Worm (Caenorhabditis elegans): ENCODE measurements around the gene C04E7.1.

C04E7.1 gene

DNA sequence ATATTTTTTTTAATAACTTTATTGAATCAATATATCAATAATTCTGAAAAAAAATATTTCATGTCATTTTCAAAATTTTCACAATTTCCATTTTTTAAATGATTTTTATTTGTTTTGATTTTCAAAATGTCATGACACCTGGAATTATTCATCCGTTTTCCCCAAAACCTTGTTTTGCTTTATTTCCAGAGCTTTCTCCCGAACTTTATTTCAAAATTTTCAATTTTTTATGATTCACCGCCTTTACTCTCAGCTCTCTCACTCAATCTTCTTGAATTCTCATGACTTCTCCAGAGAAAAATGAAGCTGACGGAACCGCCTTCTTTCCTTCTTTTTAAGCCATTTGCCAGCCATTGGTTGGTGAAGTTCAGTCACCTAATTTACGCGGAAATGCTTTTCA lies 46.7 kb downstream of the C04E7.1 start, which contains the start of gene R04A9.1:
R04A9.1 (plus strand) TSS at position 301 of the 400 bp plus-strand sequence.
- TF ChIP-seq ztf-11 (tag; optimal IDR thresholded peaks at IDR 0.05): no peak
- TF ChIP-seq fkh-10 (GFP tag; optimal IDR thresholded peaks at IDR 0.05): no peak
- no peak for TF ChIP-seq T26A8.4 (GFP tag; IDR thresholded peaks at IDR 0.05)
- no peak for TF ChIP-seq lin-39 (tag; optimal IDR thresholded peaks at IDR 0.05)
- TF ChIP-seq nhr-28 (tag; optimal IDR thresholded peaks at IDR 0.05): no peak
- no peak for TF ChIP-seq F10B5.3 (tag; optimal IDR thresholded peaks at IDR 0.05)
